Worm (Caenorhabditis elegans) whole organism, midembryonic: Measurements from ENCODE around the gene npr-4.

Experiments used
- cog-1 ChIP-seq: sonication (generic microtip); optimal IDR thresholded peaks from 2 replicates; lab custom pipeline; 2016; ENCODE audit warnings: missing genetic modification characterization, missing compliant biosample characterization
- flt-1 ChIP-seq: fragments of 200-800 bp; sonication (Bioruptor generic); IDR thresholded peaks from 2 replicates; pipeline ENCODE4 v1.3.6; 2022; ENCODE audit warnings: missing genetic modification characterization, missing compliant biosample characterization
- klf-2 ChIP-seq: fragments of 200-800 bp; sonication (Bioruptor generic); conservative IDR thresholded peaks from 2 replicates; pipeline ENCODE4 v1.3.6; 2022; ENCODE audit warnings: missing genetic modification reagents, missing genetic modification characterization, missing compliant biosample characterization
- med-1 ChIP-seq: sonication (generic microtip); optimal IDR thresholded peaks from 2 replicates; lab custom pipeline; 2017; ENCODE audit warnings: missing genetic modification characterization, mild to moderate bottlenecking, missing compliant biosample characterization, antibody characterized with exemption, missing genetic modification reagents; ENCODE audit not compliant: insufficient read depth
- tab-1 ChIP-seq: fragments of 200-800 bp; sonication (Bioruptor generic); IDR thresholded peaks from 2 replicates; pipeline ENCODE4 v1.3.6; 2022; ENCODE audit warnings: missing genetic modification characterization, missing compliant biosample characterization
- ztf-23 ChIP-seq: fragments of 200-800 bp; sonication (Bioruptor generic); IDR thresholded peaks from 2 replicates; pipeline ENCODE4 v1.3.6; 2022; ENCODE audit warnings: missing genetic modification reagents, missing genetic modification characterization, missing compliant biosample characterization

DNA sequence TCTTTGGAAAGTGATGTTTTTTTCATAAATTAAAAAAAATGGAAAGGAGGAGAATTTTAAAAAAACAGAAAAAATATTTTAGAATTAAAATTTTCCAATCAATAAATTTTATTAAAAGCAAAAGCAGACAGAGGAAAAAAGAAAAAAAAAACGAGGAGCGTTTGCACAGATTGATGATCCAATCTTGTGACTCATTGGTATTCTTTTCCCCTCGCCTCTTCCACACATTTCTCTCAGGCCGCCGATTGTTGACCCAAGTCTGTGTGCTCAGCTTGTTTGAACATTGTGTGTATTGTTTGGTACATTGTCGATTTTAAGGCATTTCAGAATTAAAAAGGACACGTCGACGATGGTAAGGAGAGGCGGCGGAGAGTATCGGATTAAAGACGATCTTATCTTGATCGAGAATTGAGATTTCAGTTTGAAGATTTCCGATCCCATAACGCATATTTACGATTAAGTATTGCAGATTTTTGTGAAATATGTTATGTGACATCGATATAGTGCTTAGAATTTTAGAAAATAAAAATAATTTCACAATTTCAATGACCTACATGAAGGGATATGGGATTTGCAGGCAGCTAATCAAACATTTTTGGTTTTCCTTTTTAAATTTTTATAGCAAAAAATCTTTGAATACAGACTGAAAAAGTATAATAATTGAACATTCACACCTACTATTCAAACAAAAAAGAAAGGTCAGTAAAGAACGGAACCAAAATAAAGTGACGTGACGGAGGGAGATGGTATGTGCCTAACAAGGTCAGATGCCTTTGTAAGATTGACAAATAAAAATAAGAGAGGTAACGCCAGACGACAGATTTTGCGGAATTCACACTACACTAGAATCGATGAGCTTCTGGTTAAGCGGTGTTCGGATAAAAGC, 35.6 kb downstream of the npr-4 start:
- no peak for TF ChIP-seq klf-2
- no peak for TF ChIP-seq cog-1
- no peak for TF ChIP-seq ztf-23 (GFP tag; lab: Robert Waterston, UW)
- TF ChIP-seq med-1 (GFP tag; lab: Kevin White, UChicago) = no peak
- TF ChIP-seq tab-1 (GFP tag; lab: Robert Waterston, UW) = no peak
- no peak for TF ChIP-seq flt-1
